Fruit fly (Drosophila melanogaster) whole organism, embryonic: Measurements from ENCODE around the gene CG44004.

Source experiments
- Blimp-1 ChIP-seq: fragments of 200-800 bp; sonication (Bioruptor generic); optimal IDR thresholded peaks from 3 replicates; lab custom pipeline; 2018; ENCODE audit warnings: missing biosample characterization, missing genetic modification characterization, mild to moderate bottlenecking, moderate library complexity, missing genetic modification reagents
- CG10462 ChIP-seq: fragments of 200-800 bp; sonication (Bioruptor generic); optimal IDR thresholded peaks from 2 replicates; lab custom pipeline; 2016; ENCODE audit warnings: missing biosample characterization, missing genetic modification characterization
- CG11085 ChIP-seq: fragments of 200-800 bp; sonication (Bioruptor generic); IDR thresholded peaks from 2 replicates; pipeline ENCODE4 v1.3.6; 2022; ENCODE audit warnings: missing biosample characterization, missing genetic modification characterization
- CG1603 ChIP-seq: fragments of 200-800 bp; sonication (Bioruptor generic); optimal IDR thresholded peaks from 2 replicates; lab custom pipeline; 2019; ENCODE audit warnings: missing biosample characterization, mild to moderate bottlenecking, missing genetic modification characterization, moderate library complexity
- CG18476 ChIP-seq: fragments of 200-800 bp; sonication (Bioruptor generic); optimal IDR thresholded peaks from 2 replicates; lab custom pipeline; 2016; ENCODE audit warnings: missing biosample characterization, mild to moderate bottlenecking, missing genetic modification characterization
- CG6683 ChIP-seq: fragments of 200-800 bp; sonication (Bioruptor generic); optimal IDR thresholded peaks from 2 replicates; lab custom pipeline; 2017; ENCODE audit warnings: missing biosample characterization, mild to moderate bottlenecking, missing genetic modification characterization, missing genetic modification reagents
- gem ChIP-seq: fragments of 200-800 bp; sonication (Bioruptor generic); optimal IDR thresholded peaks from 2 replicates; lab custom pipeline; 2019; ENCODE audit warnings: missing biosample characterization, mild to moderate bottlenecking, missing genetic modification characterization, moderate library complexity
- gro ChIP-seq: fragments of 200-800 bp; sonication (Bioruptor generic); optimal IDR thresholded peaks from 2 replicates; lab custom pipeline; 2016; ENCODE audit warnings: missing biosample characterization, missing genetic modification characterization
- stwl ChIP-seq: fragments of 200-800 bp; sonication (Bioruptor generic); optimal IDR thresholded peaks from 3 replicates; lab custom pipeline; 2018; ENCODE audit warnings: missing biosample characterization, mild to moderate bottlenecking, missing genetic modification characterization, moderate library complexity

dm6 chr3L:18102161-18102565, 28.5 kb upstream of the CG44004 start:
- no peak for TF ChIP-seq gro (GFP tag; lab: Kevin White, UChicago)
- no peak for TF ChIP-seq CG18476 (GFP tag; lab: Kevin White, UChicago)
- TF ChIP-seq CG1603 = no peak
- no peak for TF ChIP-seq CG11085 (GFP tag; lab: Robert Waterston, UW)
- peak; percentile 77 for TF ChIP-seq gem
- no peak for TF ChIP-seq CG10462 (GFP tag; lab: Kevin White, UChicago)
- peak; percentile 97 for TF ChIP-seq Blimp-1 (GFP tag; lab: Kevin White, UChicago)
- TF ChIP-seq CG6683 (GFP tag; lab: Kevin White, UChicago) = no peak
- TF ChIP-seq stwl (tag; lab: Kevin White, UChicago) = no peak
